Fruit fly (Drosophila melanogaster) whole organism, prepupa: ENCODE measurements around the gene Neurl4.

Experiments used
- Eip75B ChIP-seq: fragments of 200-800 bp; sonication (Bioruptor generic); optimal IDR thresholded peaks from 3 replicates; lab custom pipeline; 2016; ENCODE audit warnings: missing biosample characterization, missing genetic modification characterization
- Hr38 ChIP-seq: sonication (Bioruptor generic); optimal IDR thresholded peaks from 2 replicates; lab custom pipeline; 2016; ENCODE audit warnings: missing biosample characterization, missing genetic modification characterization

DNA sequence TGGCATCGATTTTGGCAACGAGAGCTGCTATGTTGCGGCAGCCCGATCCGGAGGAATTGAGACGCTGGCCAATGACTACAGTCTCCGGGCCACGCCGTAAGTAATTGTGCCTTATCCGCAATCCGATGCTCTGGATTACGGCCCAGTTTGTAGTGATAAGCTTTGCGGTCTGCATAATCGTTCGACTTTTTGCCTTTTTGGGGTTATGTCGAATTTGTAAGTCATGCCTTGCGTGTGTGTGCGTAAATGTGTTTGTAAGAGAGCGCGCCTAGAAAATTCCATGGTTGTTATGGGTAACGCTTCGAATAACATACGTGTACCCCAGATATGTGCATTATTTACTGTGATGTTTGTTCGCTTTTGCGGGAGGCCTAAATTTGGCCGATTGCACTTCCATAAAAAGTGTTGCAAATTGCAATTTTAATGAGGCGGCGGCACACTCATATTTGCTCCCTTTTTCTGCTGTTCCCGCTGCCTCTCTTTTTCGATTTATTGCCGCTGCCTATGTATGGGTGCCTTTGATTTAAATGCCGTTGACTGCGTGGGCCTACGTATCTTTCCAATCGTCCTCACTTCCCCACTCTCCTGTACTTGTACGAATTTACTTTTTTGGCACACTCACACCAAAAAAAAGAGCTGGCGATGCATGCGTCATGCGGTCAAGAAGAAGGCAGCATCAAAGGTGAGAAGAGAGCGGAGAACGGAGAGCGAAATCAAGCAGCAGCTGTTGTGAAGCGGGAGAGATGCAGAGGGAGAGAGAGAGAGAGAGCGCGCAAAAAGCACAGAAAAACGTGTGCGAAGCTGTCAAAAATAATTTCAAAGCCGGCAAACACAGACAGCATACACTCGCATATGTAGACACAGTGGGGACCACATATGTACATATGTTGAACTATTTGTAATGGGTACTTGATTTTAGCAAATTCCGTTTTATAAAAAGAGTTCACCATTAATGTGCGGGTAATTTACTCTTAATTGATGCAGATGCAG, 11.7 kb downstream of the Neurl4 start:
- no peak for TF ChIP-seq Eip75B
- TF ChIP-seq Hr38 = no peak
